Fruit fly (Drosophila melanogaster) whole organism, embryonic: ENCODE data around the gene Inx3.

Experiments
- Ada2b ChIP-seq: fragments of 200-800 bp; sonication (Bioruptor generic); IDR thresholded peaks from 2 replicates; pipeline ENCODE4 v1.3.6; 2022; ENCODE audit warnings: missing biosample characterization, missing genetic modification characterization
- B-H1 ChIP-seq: fragments of 200-800 bp; sonication (Bioruptor generic); IDR thresholded peaks from 3 replicates; pipeline ENCODE4 v1.3.6; 2022; ENCODE audit warnings: missing biosample characterization, missing genetic modification characterization
- BEAF-32 ChIP-seq: fragments of 200-800 bp; sonication (Bioruptor generic); optimal IDR thresholded peaks from 3 replicates; lab custom pipeline; 2017; ENCODE audit warnings: missing biosample characterization, missing genetic modification characterization, mild to moderate bottlenecking, moderate library complexity, missing genetic modification reagents
- Blimp-1 ChIP-seq: fragments of 200-800 bp; sonication (Bioruptor generic); optimal IDR thresholded peaks from 3 replicates; lab custom pipeline; 2018; ENCODE audit warnings: missing biosample characterization, missing genetic modification characterization, mild to moderate bottlenecking, moderate library complexity, missing genetic modification reagents
- Bteb2 ChIP-seq: fragments of 200-800 bp; sonication (Bioruptor generic); optimal IDR thresholded peaks from 2 replicates; lab custom pipeline; 2016; ENCODE audit warnings: missing biosample characterization, missing genetic modification characterization
- CG11456 ChIP-seq: fragments of 200-800 bp; sonication (Bioruptor generic); IDR thresholded peaks from 3 replicates; pipeline ENCODE4 v1.3.6; 2022; ENCODE audit warnings: missing biosample characterization, missing genetic modification characterization
- CG12071 ChIP-seq: fragments of 200-800 bp; sonication (Bioruptor generic); optimal IDR thresholded peaks from 3 replicates; lab custom pipeline; 2018; ENCODE audit warnings: missing biosample characterization, mild to moderate bottlenecking, missing genetic modification characterization
- CG12659 ChIP-seq: fragments of 200-800 bp; sonication (Bioruptor generic); optimal IDR thresholded peaks from 3 replicates; lab custom pipeline; 2017; ENCODE audit warnings: mild to moderate bottlenecking, missing biosample characterization, missing genetic modification reagents, missing genetic modification characterization
- CG13424 ChIP-seq: fragments of 200-800 bp; sonication (Bioruptor generic); optimal IDR thresholded peaks from 2 replicates; lab custom pipeline; 2019; ENCODE audit warnings: missing biosample characterization, mild to moderate bottlenecking, missing genetic modification characterization, moderate library complexity
- CG14441 ChIP-seq: fragments of 200-800 bp; sonication (Bioruptor generic); IDR thresholded peaks from 2 replicates; pipeline ENCODE4 v1.3.6; 2022; ENCODE audit warnings: missing biosample characterization, missing genetic modification characterization
- CG14710 ChIP-seq: fragments of 200-800 bp; sonication (Bioruptor generic); optimal IDR thresholded peaks from 3 replicates; lab custom pipeline; 2019; ENCODE audit warnings: missing biosample characterization, mild to moderate bottlenecking, missing genetic modification characterization, moderate library complexity
- CG17829 ChIP-seq: fragments of 200-800 bp; optimal IDR thresholded peaks from 2 replicates; lab custom pipeline; 2019; ENCODE audit warnings: missing biosample characterization, mild to moderate bottlenecking, missing genetic modification characterization, moderate library complexity
- CG30020 ChIP-seq: fragments of 200-800 bp; optimal IDR thresholded peaks from 2 replicates; lab custom pipeline; 2019; ENCODE audit warnings: missing biosample characterization, mild to moderate bottlenecking, missing genetic modification characterization, moderate library complexity
- CG31441 ChIP-seq: fragments of 200-800 bp; sonication (Bioruptor generic); IDR thresholded peaks from 2 replicates; pipeline ENCODE4 v1.3.6; 2022; ENCODE audit warnings: missing biosample characterization, missing genetic modification characterization
- CG4424 ChIP-seq: fragments of 200-800 bp; sonication (Bioruptor generic); optimal IDR thresholded peaks from 3 replicates; lab custom pipeline; 2016; ENCODE audit warnings: missing biosample characterization, missing genetic modification characterization
- CG6254 ChIP-seq: fragments of 200-800 bp; sonication (Bioruptor generic); optimal IDR thresholded peaks from 3 replicates; lab custom pipeline; 2017; ENCODE audit warnings: mild to moderate bottlenecking, missing biosample characterization, missing genetic modification reagents, missing genetic modification characterization
- CG7357 ChIP-seq: fragments of 200-800 bp; sonication (Bioruptor generic); IDR thresholded peaks from 3 replicates; pipeline ENCODE4 v1.3.6; 2022; ENCODE audit warnings: missing biosample characterization, missing genetic modification characterization
- CG7372 ChIP-seq: fragments of 200-800 bp; sonication (Bioruptor generic); IDR thresholded peaks from 2 replicates; pipeline ENCODE4 v1.3.6; 2022; ENCODE audit warnings: missing biosample characterization, missing genetic modification characterization
- CG7839 ChIP-seq: fragments of 200-800 bp; sonication (Bioruptor generic); optimal IDR thresholded peaks from 3 replicates; lab custom pipeline; 2018; ENCODE audit warnings: missing biosample characterization, mild to moderate bottlenecking, missing genetic modification characterization, moderate library complexity
- CTCF ChIP-seq: fragments of 200-800 bp; sonication (Bioruptor generic); optimal IDR thresholded peaks from 2 replicates; lab custom pipeline; 2017; ENCODE audit warnings: missing biosample characterization, mild to moderate bottlenecking, missing genetic modification characterization, moderate library complexity
- Chrac-16 ChIP-seq: fragments of 200-800 bp; sonication (Bioruptor generic); optimal IDR thresholded peaks from 3 replicates; lab custom pipeline; 2016; ENCODE audit warnings: missing biosample characterization, missing genetic modification characterization
- Drgx ChIP-seq: fragments of 200-800 bp; sonication (Bioruptor generic); IDR thresholded peaks from 2 replicates; pipeline ENCODE4 v1.3.6; 2022; ENCODE audit warnings: missing biosample characterization, missing genetic modification characterization
- Ets97D ChIP-seq: fragments of 200-800 bp; sonication (Bioruptor generic); optimal IDR thresholded peaks from 3 replicates; lab custom pipeline; 2016; ENCODE audit warnings: missing biosample characterization, missing genetic modification characterization
- Fer2 ChIP-seq: fragments of 200-800 bp; sonication (Bioruptor generic); optimal IDR thresholded peaks from 2 replicates; lab custom pipeline; 2018; ENCODE audit warnings: missing biosample characterization, mild to moderate bottlenecking, missing genetic modification characterization, moderate library complexity
- Hey ChIP-seq: fragments of 200-800 bp; sonication (Bioruptor generic); optimal IDR thresholded peaks from 3 replicates; lab custom pipeline; 2018; ENCODE audit warnings: missing biosample characterization, mild to moderate bottlenecking, missing genetic modification characterization
- Mes4 ChIP-seq: fragments of 200-800 bp; sonication (Bioruptor generic); optimal IDR thresholded peaks from 2 replicates; lab custom pipeline; 2016; ENCODE audit warnings: missing biosample characterization, missing genetic modification characterization
- Mrtf ChIP-seq: fragments of 200-800 bp; sonication (Bioruptor generic); IDR thresholded peaks from 3 replicates; pipeline ENCODE4 v1.3.6; 2022; ENCODE audit warnings: missing biosample characterization, missing genetic modification characterization
- NC2α ChIP-seq: fragments of 200-800 bp; sonication (Bioruptor generic); optimal IDR thresholded peaks from 2 replicates; lab custom pipeline; 2016; ENCODE audit warnings: missing biosample characterization, missing genetic modification characterization
- NFAT ChIP-seq: fragments of 200-800 bp; sonication (Bioruptor generic); IDR thresholded peaks from 2 replicates; pipeline ENCODE4 v1.3.6; 2022; ENCODE audit warnings: missing biosample characterization, missing genetic modification characterization
- Opbp ChIP-seq: fragments of 200-800 bp; sonication (Bioruptor generic); IDR thresholded peaks from 3 replicates; pipeline ENCODE4 v1.3.6; 2022; ENCODE audit warnings: missing biosample characterization, missing genetic modification characterization; ENCODE audit not compliant: partially characterized antibody
- Stat92E ChIP-seq, 3 experiments: fragments of >200 bp in 2 of 3; fragments of 200-800 bp in 1 of 3; sonication (Bioruptor generic) in 1 of 3; optimal IDR thresholded peaks; 2 replicates each; lab custom pipeline; 2017 to 2019; ENCODE audit warnings: missing biosample characterization in 3 of 3, missing genetic modification characterization in 3 of 3, mild to moderate bottlenecking in 1 of 3, moderate library complexity in 1 of 3
- Trl ChIP-seq, 3 experiments: fragments of >200 bp in 2 of 3; fragments of 200-800 bp in 1 of 3; sonication (Bioruptor generic) in 1 of 3; optimal IDR thresholded peaks; 2 replicates in 1 of 3; 3 replicates in 2 of 3; lab custom pipeline; 2016 to 2017; ENCODE audit warnings: missing biosample characterization in 1 of 3, missing genetic modification characterization in 1 of 3
- Xbp1 ChIP-seq: fragments of 200-800 bp; sonication (Bioruptor generic); optimal IDR thresholded peaks from 3 replicates; lab custom pipeline; 2016; ENCODE audit warnings: missing biosample characterization, mild to moderate bottlenecking, missing genetic modification characterization
- Xrp1 ChIP-seq: fragments of 200-800 bp; sonication (Bioruptor generic); IDR thresholded peaks from 2 replicates; pipeline ENCODE4 v1.3.6; 2022; ENCODE audit warnings: missing biosample characterization, missing genetic modification characterization
- bowl ChIP-seq: fragments of 200-800 bp; sonication (Bioruptor generic); IDR thresholded peaks from 2 replicates; pipeline ENCODE4 v1.3.6; 2022; ENCODE audit warnings: missing biosample characterization, missing genetic modification characterization
- ems ChIP-seq: fragments of 200-800 bp; sonication (Bioruptor generic); optimal IDR thresholded peaks from 3 replicates; lab custom pipeline; 2016; ENCODE audit warnings: missing biosample characterization, missing genetic modification characterization
- fd64A ChIP-seq: fragments of 200-800 bp; sonication (Bioruptor generic); optimal IDR thresholded peaks from 3 replicates; lab custom pipeline; 2018; ENCODE audit warnings: missing biosample characterization, mild to moderate bottlenecking, missing genetic modification characterization
- gcm ChIP-seq: fragments of 200-800 bp; sonication (Bioruptor generic); optimal IDR thresholded peaks from 2 replicates; lab custom pipeline; 2019; ENCODE audit warnings: missing biosample characterization, mild to moderate bottlenecking, missing genetic modification characterization, moderate library complexity
- grau ChIP-seq: fragments of 200-800 bp; optimal IDR thresholded peaks from 3 replicates; lab custom pipeline; 2019; ENCODE audit warnings: missing biosample characterization, mild to moderate bottlenecking, missing genetic modification characterization, moderate library complexity
- gsb-n ChIP-seq: fragments of 200-800 bp; sonication (Bioruptor generic); optimal IDR thresholded peaks from 3 replicates; lab custom pipeline; 2018; ENCODE audit warnings: missing biosample characterization, mild to moderate bottlenecking, missing genetic modification characterization
- mam ChIP-seq: fragments of 200-800 bp; sonication (Bioruptor generic); optimal IDR thresholded peaks from 3 replicates; lab custom pipeline; 2016; ENCODE audit warnings: missing biosample characterization, missing genetic modification characterization
- pan ChIP-seq, 4 experiments: fragments of >200 bp in 3 of 4; fragments of 200-800 bp in 1 of 4; sonication (Bioruptor generic) in 1 of 4; optimal IDR thresholded peaks in 3 of 4; IDR thresholded peaks in 1 of 4; 2 replicates each; pipeline versions ENCODE4 v1.3.6 to Lab custom; 2017 to 2022; ENCODE audit warnings: missing biosample characterization in 2 of 4, missing genetic modification characterization in 2 of 4, mixed read lengths in 1 of 4
- pnt ChIP-seq: fragments of 200-800 bp; sonication (Bioruptor generic); optimal IDR thresholded peaks from 3 replicates; lab custom pipeline; 2016; ENCODE audit warnings: missing biosample characterization, missing genetic modification characterization
- row ChIP-seq: fragments of 200-800 bp; sonication (Bioruptor generic); IDR thresholded peaks from 3 replicates; pipeline ENCODE4 v1.3.6; 2022; ENCODE audit warnings: missing biosample characterization, missing genetic modification characterization
- sens ChIP-seq: fragments of 200-800 bp; sonication (Bioruptor generic); peaks from one replicate; lab custom pipeline; 2016; ENCODE audit warnings: missing biosample characterization, missing genetic modification characterization
- sim ChIP-seq: fragments of 200-800 bp; sonication (Bioruptor generic); IDR thresholded peaks from 2 replicates; pipeline ENCODE4 v1.3.6; 2022; ENCODE audit warnings: missing biosample characterization, missing genetic modification characterization
- tll ChIP-seq, 2 experiments: fragments of 200-800 bp in 1 of 2; fragments of >200 bp in 1 of 2; sonication (Bioruptor generic) in 1 of 2; optimal IDR thresholded peaks; 2 replicates each; lab custom pipeline; 2017 to 2019; ENCODE audit warnings: missing biosample characterization in 2 of 2, missing genetic modification characterization in 2 of 2, mild to moderate bottlenecking in 1 of 2, moderate library complexity in 1 of 2
- tx ChIP-seq: fragments of 200-800 bp; sonication (Bioruptor generic); optimal IDR thresholded peaks from 2 replicates; lab custom pipeline; 2016; ENCODE audit warnings: missing biosample characterization, missing genetic modification characterization

Inx3 gene

dm6 chr3R:28857287-28858024, 1.8 kb downstream of the Inx3 start (continued):
- TF ChIP-seq CG7372 (GFP tag; lab: Robert Waterston, UW), result 0 out of 2 replicates have a peak, but pooled peaks have one; percentile 20
- TF ChIP-seq CG11456 (GFP tag; lab: Robert Waterston, UW), result 0 out of 3 replicates have a peak, but pooled peaks have one; percentile 4
- TF ChIP-seq CG12659, result peak; percentile 27
- TF ChIP-seq CG7357 (GFP tag; lab: Robert Waterston, UW), result no peak
- TF ChIP-seq ems (GFP tag; lab: Kevin White, UChicago), result peak; percentile 7
- TF ChIP-seq Ets97D (GFP tag; lab: Kevin White, UChicago), result no peak
- no peak for TF ChIP-seq CTCF (GFP tag; lab: Kevin White, UChicago)
- TF ChIP-seq gsb-n, result no peak
- peak; percentile 56 for TF ChIP-seq Drgx
- TF ChIP-seq Mrtf, result 0 out of 3 replicates have a peak, but pooled peaks have one; percentile 25
- peak; percentile 45 for TF ChIP-seq CG14441 (GFP tag; lab: Robert Waterston, UW)
- TF ChIP-seq Fer2 (tag; lab: Kevin White, UChicago), result no peak
- 0 out of 2 replicates have a peak, but pooled peaks have one; percentile 31 for TF ChIP-seq Ada2b (GFP tag; lab: Robert Waterston, UW)
- TF ChIP-seq Mes4 (GFP tag; lab: Kevin White, UChicago), result peak; percentile 12
- TF ChIP-seq CG6254 (GFP tag; lab: Kevin White, UChicago), result peak; percentile 36
- peak; percentile 52 for TF ChIP-seq CG17829 (tag; lab: Kevin White, UChicago)
- TF ChIP-seq mam (GFP tag; lab: Kevin White, UChicago), result peak; percentile 29
- TF ChIP-seq CG30020 (tag; lab: Kevin White, UChicago), result no peak
- TF ChIP-seq Xbp1 (GFP tag; lab: Kevin White, UChicago), result peak; percentile 44
- peak; percentile 35 for TF ChIP-seq pnt (GFP tag; lab: Kevin White, UChicago)
- 0 out of 2 replicates have a peak, but pooled peaks have one; percentile 32 for TF ChIP-seq sim (GFP tag; lab: Robert Waterston, UW)
- no peak for TF ChIP-seq CG12071
- TF ChIP-seq BEAF-32 (GFP tag; lab: Kevin White, UChicago), result no peak
- TF ChIP-seq Stat92E (GFP tag; optimal IDR thresholded peaks at IDR 0.05; lab: Kevin White, UChicago), result no peak
- TF ChIP-seq bowl, result no peak
- peak; percentile 89 for TF ChIP-seq sens
- TF ChIP-seq CG7839 (tag; lab: Kevin White, UChicago), result peak; percentile 58
- peak; percentile 29 for TF ChIP-seq gcm (GFP tag; lab: Kevin White, UChicago)
- no peak for TF ChIP-seq tx
- TF ChIP-seq Xrp1 (GFP tag; lab: Robert Waterston, UW), result peak; percentile 63
- TF ChIP-seq CG14710 (tag; lab: Kevin White, UChicago), result peak; percentile 22
- 0 out of 3 replicates have a peak, but pooled peaks have one; percentile 40 for TF ChIP-seq B-H1 (GFP tag; lab: Robert Waterston, UW)
- TF ChIP-seq CG4424, result peak; percentile 37
- TF ChIP-seq Trl (optimal IDR thresholded peaks at IDR 0.05; lab: Kevin White, UChicago), result no peak
- peak; percentile 35 for TF ChIP-seq Trl (GFP tag; optimal IDR thresholded peaks at IDR 0.05; lab: Kevin White, UChicago)
- peak; percentile 6 for TF ChIP-seq Chrac-16 (GFP tag; lab: Kevin White, UChicago)
- TF ChIP-seq row (GFP tag; lab: Robert Waterston, UW), result peak; percentile 69
- TF ChIP-seq Hey (tag; lab: Kevin White, UChicago), result no peak
- peak; percentile 46 for TF ChIP-seq grau (tag; lab: Kevin White, UChicago)
- no peak for TF ChIP-seq tll (GFP tag; optimal IDR thresholded peaks at IDR 0.05; lab: Kevin White, UChicago)
- TF ChIP-seq Bteb2 (GFP tag; lab: Kevin White, UChicago), result no peak
- TF ChIP-seq CG31441 (GFP tag; lab: Robert Waterston, UW), result peak; percentile 25; the same call in 1 of the 2 replicates
- TF ChIP-seq pan (optimal IDR thresholded peaks at IDR 0.05; lab: Kevin White, UChicago), result no peak
- peak in 1 of 2 experiments; percentile 47 for TF ChIP-seq pan (GFP tag; optimal IDR thresholded peaks at IDR 0.05 in 1 of 2, IDR thresholded peaks at IDR 0.05 in 1 of 2)
- TF ChIP-seq fd64A (GFP tag; lab: Kevin White, UChicago), result peak; percentile 33
- TF ChIP-seq Blimp-1, result peak; percentile 56
- TF ChIP-seq NC2α, result no peak
- no peak for TF ChIP-seq Opbp
- TF ChIP-seq NFAT (GFP tag; lab: Robert Waterston, UW), result no peak
- TF ChIP-seq CG13424 (tag; lab: Kevin White, UChicago), result peak; percentile 55
